Worm (Caenorhabditis elegans) whole organism, L4 larva: ENCODE data around the gene T04B8.5.

Experiments used
- ceh-62 ChIP-seq: sonication (generic microtip); optimal IDR thresholded peaks from 2 replicates; lab custom pipeline; 2017; ENCODE audit warnings: missing biosample characterization, missing genetic modification characterization
- daf-16 ChIP-seq, 3 experiments: sonication (generic microtip); optimal IDR thresholded peaks; 2 replicates each; lab custom pipeline; 2016 to 2017; ENCODE audit warnings: missing genetic modification characterization in 3 of 3, missing genetic modification reagents in 3 of 3, mild to moderate bottlenecking in 2 of 3, missing compliant biosample characterization in 2 of 3, missing biosample characterization in 1 of 3, moderate library complexity in 1 of 3
- dmd-8 ChIP-seq: fragments of 200-800 bp; sonication (Bioruptor generic); IDR thresholded peaks from 2 replicates; pipeline ENCODE4 v1.3.6; 2022; ENCODE audit warnings: missing genetic modification characterization, missing compliant biosample characterization
- hif-1 ChIP-seq, 2 experiments: sonication (generic microtip); optimal IDR thresholded peaks; 2 replicates each; lab custom pipeline; 2016 to 2017; ENCODE audit warnings: missing compliant biosample characterization in 2 of 2, missing genetic modification characterization in 2 of 2, missing genetic modification reagents in 2 of 2, missing genotype in 2 of 2, mild to moderate bottlenecking in 1 of 2
- lin-13 ChIP-seq: fragments of 150-350 bp; optimal IDR thresholded peaks from 2 replicates; lab custom pipeline; 2014; ENCODE audit warnings: missing biosample characterization, missing genetic modification reagents, missing genetic modification characterization
- lin-39 ChIP-seq: fragments of 150-350 bp; optimal IDR thresholded peaks from 2 replicates; lab custom pipeline; 2014; ENCODE audit warnings: missing biosample characterization, missing genetic modification reagents, missing genetic modification characterization
- mep-1 ChIP-seq: fragments of 150-350 bp; sonication (generic microtip); optimal IDR thresholded peaks from 3 replicates; lab custom pipeline; 2014; ENCODE audit warnings: missing biosample characterization, missing genetic modification characterization
- nhr-10 ChIP-seq: fragments of 150-350 bp; optimal IDR thresholded peaks from 2 replicates; lab custom pipeline; 2014; ENCODE audit warnings: missing biosample characterization, missing genetic modification characterization
- nhr-11 ChIP-seq: fragments of 150-350 bp; optimal IDR thresholded peaks from 2 replicates; lab custom pipeline; 2014; ENCODE audit warnings: missing biosample characterization, missing genetic modification characterization
- nhr-237 ChIP-seq: sonication (generic microtip); optimal IDR thresholded peaks from 2 replicates; lab custom pipeline; 2017; ENCODE audit warnings: missing biosample characterization, missing genetic modification characterization
- pqm-1 ChIP-seq: sonication (generic microtip); optimal IDR thresholded peaks from 2 replicates; lab custom pipeline; 2017; ENCODE audit warnings: missing biosample characterization, missing genetic modification characterization
- snpc-4 ChIP-seq: fragments of 150-350 bp; optimal IDR thresholded peaks from 2 replicates; lab custom pipeline; 2014; ENCODE audit warnings: missing biosample characterization, missing genetic modification characterization
- unc-62 ChIP-seq, 3 experiments: fragments of 150-350 bp in 1 of 3; sonication (generic microtip); optimal IDR thresholded peaks in 2 of 3; peaks in 1 of 3; 1 replicate in 1 of 3; 2 replicates in 2 of 3; lab custom pipeline; 2014 to 2017; ENCODE audit warnings: missing biosample characterization in 3 of 3, missing genetic modification characterization in 3 of 3, missing genetic modification reagents in 3 of 3, missing genotype in 1 of 3

- no peak for TF ChIP-seq pqm-1 (tag; lab: Kevin White, UChicago)
- TF ChIP-seq dmd-8, result no peak
- TF ChIP-seq mep-1 (tag; lab: Kevin White, UChicago), result no peak
- TF ChIP-seq ceh-62 (tag; lab: Kevin White, UChicago), result no peak
- TF ChIP-seq nhr-11 (tag; lab: Kevin White, UChicago), result no peak
- no peak for TF ChIP-seq nhr-237 (tag; lab: Kevin White, UChicago)
- TF ChIP-seq lin-39 (tag; lab: Kevin White, UChicago), result no peak
- TF ChIP-seq unc-62 (GFP tag; optimal IDR thresholded peaks at IDR 0.05 in 1 of 2; lab: Kevin White, UChicago), result no peak
- no peak for TF ChIP-seq unc-62 (tag; optimal IDR thresholded peaks at IDR 0.05; lab: Kevin White, UChicago)
- TF ChIP-seq lin-13, result no peak
- TF ChIP-seq snpc-4 (tag; lab: Kevin White, UChicago), result no peak
- TF ChIP-seq daf-16 (GFP tag; optimal IDR thresholded peaks at IDR 0.05; lab: Kevin White, UChicago), result no peak
- no peak for TF ChIP-seq daf-16 (tag; optimal IDR thresholded peaks at IDR 0.05; lab: Kevin White, UChicago)
- TF ChIP-seq hif-1 (tag; optimal IDR thresholded peaks at IDR 0.05; lab: Kevin White, UChicago), result no peak
- TF ChIP-seq nhr-10 (tag; lab: Kevin White, UChicago), result no peak
These were observed 27.6 kb downstream of the T04B8.5 start for ce11 chrII:596702-597101.
